Fruit fly (Drosophila melanogaster): Measurements from ENCODE around the gene CG13919.

CG13919 gene

DNA sequence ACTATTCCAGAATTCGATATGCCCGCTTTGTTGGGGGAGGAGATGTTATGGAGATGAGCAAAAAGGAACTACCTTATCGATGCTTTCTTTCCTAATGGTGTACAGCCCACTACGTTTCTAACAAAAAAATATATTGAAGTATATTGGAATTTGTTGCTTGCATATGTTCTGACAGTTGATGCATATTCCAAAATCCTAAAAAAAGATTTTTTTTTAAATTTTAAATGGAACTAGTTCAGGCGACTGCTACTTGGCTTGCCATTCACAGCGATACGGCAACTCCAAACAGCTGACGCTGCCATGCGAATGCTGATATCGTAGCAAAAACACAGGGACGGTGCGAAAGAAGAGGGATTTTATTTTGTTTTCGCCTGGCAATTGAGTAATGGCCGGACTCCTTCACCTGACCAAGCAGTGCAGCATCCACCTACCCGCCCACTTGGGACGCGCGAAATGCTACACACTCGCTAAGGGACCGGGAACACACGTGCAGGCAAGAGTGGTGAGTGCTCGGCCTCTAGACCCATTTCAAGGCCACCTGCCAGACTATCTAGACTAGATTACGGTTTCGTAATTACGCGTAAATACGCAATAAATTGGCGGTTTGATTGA lies 27.0 kb upstream of the CG13919 start, which contains the start of the genes CG13926, ABCB7 and CG33230 (continued):
- peak; percentile 27 for TF ChIP-seq ind (GFP tag; optimal IDR thresholded peaks at IDR 0.05)
- no peak for TF ChIP-seq HHEX (GFP tag; optimal IDR thresholded peaks at IDR 0.05)
- no peak for TF ChIP-seq CG14050 (GFP tag; IDR thresholded peaks at IDR 0.05)
- no peak for TF ChIP-seq CG3726 (GFP tag; IDR thresholded peaks at IDR 0.05)
- no peak for TF ChIP-seq mirr (GFP tag; optimal IDR thresholded peaks at IDR 0.05)
- TF ChIP-seq row (GFP tag; IDR thresholded peaks at IDR 0.05): peak; percentile 92
- TF ChIP-seq CG2129 (GFP tag; IDR thresholded peaks at IDR 0.05; ENCODE audit: partially characterized antibody): no peak; the same call in 1 of the 2 replicates
- no peak for TF ChIP-seq CG10462 (GFP tag; optimal IDR thresholded peaks at IDR 0.05)
- TF ChIP-seq da (GFP tag; optimal IDR thresholded peaks at IDR 0.05): no peak
- no peak for TF ChIP-seq Taf1 (GFP tag; IDR thresholded peaks at IDR 0.05)
- TF ChIP-seq Rfx (GFP tag; IDR thresholded peaks at IDR 0.05): peak; percentile 57; the same call in 1 of the 2 replicates
- peak; percentile 65 for TF ChIP-seq trem (tag; optimal IDR thresholded peaks at IDR 0.05)
- no peak for TF ChIP-seq toy (GFP tag; IDR thresholded peaks at IDR 0.05)
- peak; percentile 21 for TF ChIP-seq CG9437 (GFP tag; optimal IDR thresholded peaks at IDR 0.05)
- no peak for TF ChIP-seq cad (GFP tag; optimal IDR thresholded peaks at IDR 0.05)
- no peak for TF ChIP-seq CG12299 (tag; optimal IDR thresholded peaks at IDR 0.05)
- peak; percentile 31 for TF ChIP-seq zfh2 (GFP tag; optimal IDR thresholded peaks at IDR 0.05)
- TF ChIP-seq sens-2 (GFP tag; IDR thresholded peaks at IDR 0.05): no peak
- no peak for TF ChIP-seq Elba2 (GFP tag; optimal IDR thresholded peaks at IDR 0.05)
- no peak for TF ChIP-seq CG2678 (tag; optimal IDR thresholded peaks at IDR 0.05)
- TF ChIP-seq ATbp (GFP tag; optimal IDR thresholded peaks at IDR 0.05): no peak
- no peak for TF ChIP-seq CG10209 (GFP tag; optimal IDR thresholded peaks at IDR 0.05)
- TF ChIP-seq CG34224 (GFP tag; IDR thresholded peaks at IDR 0.05; ENCODE audit: partially characterized antibody): peak; percentile 66; the same call in 2 of the 3 replicates
- no peak for TF ChIP-seq CG30020 (tag; optimal IDR thresholded peaks at IDR 0.05)
- TF ChIP-seq CG11696 (GFP tag; IDR thresholded peaks at IDR 0.05): no peak
- no peak; the same call in 1 of the 2 replicates for TF ChIP-seq CG32532 (GFP tag; IDR thresholded peaks at IDR 0.05)
- TF ChIP-seq CG2712 (tag; optimal IDR thresholded peaks at IDR 0.05): no peak
- TF ChIP-seq CG18011 (GFP tag; optimal IDR thresholded peaks at IDR 0.05): no peak
- no peak for TF ChIP-seq Tbp (GFP tag; optimal IDR thresholded peaks at IDR 0.05)
- TF ChIP-seq CG13775 (GFP tag; optimal IDR thresholded peaks at IDR 0.05): peak; percentile 35
- no peak for TF ChIP-seq CG6765 (GFP tag; optimal IDR thresholded peaks at IDR 0.05)
- TF ChIP-seq CG5953 (GFP tag; IDR thresholded peaks at IDR 0.05): no peak
- TF ChIP-seq CG12155 (GFP tag; optimal IDR thresholded peaks at IDR 0.05): peak; percentile 38
- no peak for TF ChIP-seq CG3838 (GFP tag; optimal IDR thresholded peaks at IDR 0.05)
- TF ChIP-seq crc (GFP tag; optimal IDR thresholded peaks at IDR 0.05): no peak
- TF ChIP-seq gcm2 (GFP tag; optimal IDR thresholded peaks at IDR 0.05): no peak
- TF ChIP-seq CG6791 (GFP tag; IDR thresholded peaks at IDR 0.05; ENCODE audit: partially characterized antibody): no peak
- no peak for TF ChIP-seq grn (GFP tag; optimal IDR thresholded peaks at IDR 0.05)
- no peak for TF ChIP-seq CG6272 (GFP tag; IDR thresholded peaks at IDR 0.05)
- no peak for TF ChIP-seq ewg (GFP tag; optimal IDR thresholded peaks at IDR 0.05)
- TF ChIP-seq ash1 (GFP tag; optimal IDR thresholded peaks at IDR 0.05): no peak
- no peak for TF ChIP-seq ssp (GFP tag; IDR thresholded peaks at IDR 0.05)
- TF ChIP-seq inv (GFP tag; IDR thresholded peaks at IDR 0.05; ENCODE audit: partially characterized antibody): peak; percentile 20; the same call in 1 of the 2 replicates
- TF ChIP-seq CkIIα-i1 (GFP tag; IDR thresholded peaks at IDR 0.05): no peak
- TF ChIP-seq Oaz (GFP tag; IDR thresholded peaks at IDR 0.05): no peak
- TF ChIP-seq z (GFP tag; IDR thresholded peaks at IDR 0.05): no peak
- peak; percentile 8 for TF ChIP-seq Lhr (GFP tag; optimal IDR thresholded peaks at IDR 0.05)
- peak; percentile 13 for TF ChIP-seq Bdp1 (GFP tag; optimal IDR thresholded peaks at IDR 0.05)
- peak; percentile 35 for TF ChIP-seq CG13624 (GFP tag; optimal IDR thresholded peaks at IDR 0.05)
- no peak for TF ChIP-seq Poxn (GFP tag; IDR thresholded peaks at IDR 0.05)
- no peak for TF ChIP-seq her (GFP tag; optimal IDR thresholded peaks at IDR 0.05)
